Worm (Caenorhabditis elegans): ENCODE measurements around the gene str-39.

Gene str-39

DNA sequence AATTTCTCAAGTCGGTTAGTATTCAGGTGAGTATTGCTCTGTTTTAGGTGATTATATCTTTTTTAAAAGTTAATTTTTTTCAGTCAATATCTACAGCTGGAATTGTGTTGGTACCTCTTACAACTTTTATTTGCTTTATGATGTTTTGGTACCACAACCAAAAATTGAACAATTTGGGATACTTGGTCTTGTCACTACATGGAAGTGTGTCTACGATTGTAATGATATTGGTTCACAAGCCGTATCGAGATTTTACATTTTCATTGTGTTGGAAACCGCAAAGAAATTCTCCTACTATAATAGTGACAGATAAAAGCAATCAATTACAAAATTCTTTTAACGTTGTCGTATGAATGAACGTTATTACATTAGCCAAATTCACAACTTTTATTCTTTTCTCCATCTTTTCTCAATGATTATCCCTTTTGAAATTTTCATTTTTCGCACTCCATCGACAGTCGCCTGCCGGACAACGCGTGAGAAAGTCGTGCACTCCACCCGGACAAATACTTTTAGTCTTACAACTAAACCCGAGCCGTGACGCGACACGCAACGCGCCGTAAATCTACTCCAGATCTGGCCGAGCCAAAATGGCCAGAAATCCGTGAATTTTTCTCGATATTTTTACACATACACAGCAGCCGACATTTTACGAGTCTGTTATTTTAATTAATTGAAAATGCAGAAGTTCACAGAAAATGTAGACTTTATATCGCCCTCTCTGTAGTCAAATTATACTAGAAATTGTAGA lies 7.8 kb downstream of the str-39 start (continued):
- TF ChIP-seq Y53G8AR.9 (GFP tag; conservative IDR thresholded peaks at IDR 0.05) (peak; percentile 62), dox-1 (GFP tag; IDR thresholded peaks at IDR 0.05) (peak; percentile 23; the same call in 1 of the 2 replicates), B0261.1 (tag; optimal IDR thresholded peaks at IDR 0.05) (no peak)

- TF ChIP-seq F57A8.1 (GFP tag; optimal IDR thresholded peaks at IDR 0.05), result no peak
- TF ChIP-seq egl-44 (GFP tag; IDR thresholded peaks at IDR 0.05), result no peak
- no peak for TF ChIP-seq pha-4 (tag; optimal IDR thresholded peaks at IDR 0.05)
- TF ChIP-seq akir-1 (GFP tag; optimal IDR thresholded peaks at IDR 0.05), result no peak
Measured at ce11 chrV:2870127-2870526, 9.6 kb downstream of the str-39 start, which contains the start of gene srh-243. srh-243 (plus strand) TSS chrV:2870427.

- no peak for TF ChIP-seq egl-44 (GFP tag; IDR thresholded peaks at IDR 0.05)
- no peak for TF ChIP-seq ceh-91 (GFP tag; IDR thresholded peaks at IDR 0.05)
- TF ChIP-seq mxl-1 (tag; optimal IDR thresholded peaks at IDR 0.05), result no peak
- no peak for TF ChIP-seq hmg-1.2 (GFP tag; IDR thresholded peaks at IDR 0.05)
- TF ChIP-seq let-526 (GFP tag; IDR thresholded peaks at IDR 0.05), result no peak
Measured at ce11 chrV:2869503-2869902, 10.2 kb downstream of the str-39 start, which contains the start of gene srh-241. srh-241 (minus strand) TSS chrV:2869603.

ce11 chrV:2864899-2865298 lies 14.8 kb downstream of the str-39 start, which contains the start of gene srh-240:
srh-240 (plus strand) TSS chrV:2865199.
- TF ChIP-seq rcor-1 (GFP tag; IDR thresholded peaks at IDR 0.05) (no peak), ztf-6 (GFP tag; IDR thresholded peaks at IDR 0.05) (no peak), hsf-1 (GFP tag; IDR thresholded peaks at IDR 0.05) (no peak), pha-4 (tag; optimal IDR thresholded peaks at IDR 0.05) (no peak), ekl-4 (GFP tag; IDR thresholded peaks at IDR 0.05) (no peak), ccch-3 (GFP tag; optimal IDR thresholded peaks at IDR 0.05) (no peak), Y67H2A.10 (GFP tag; conservative IDR thresholded peaks at IDR 0.05) (no peak), nhr-80 (tag; optimal IDR thresholded peaks at IDR 0.05) (no peak), hmg-20 (GFP tag; IDR thresholded peaks at IDR 0.05) (no peak), ztf-18 (tag; optimal IDR thresholded peaks at IDR 0.05) (no peak), dox-1 (GFP tag; IDR thresholded peaks at IDR 0.05) (no peak), ZK185.1 (tag; optimal IDR thresholded peaks at IDR 0.05; ENCODE audit: poor library complexity, severe bottlenecking) (no peak), ztf-25 (GFP tag; IDR thresholded peaks at IDR 0.05) (no peak), mel-28 (tag; optimal IDR thresholded peaks at IDR 0.05; ENCODE audit: borderline replicate concordance) (no peak), mcd-1 (GFP tag; IDR thresholded peaks at IDR 0.05) (no peak), snpc-1.3 (tag; optimal IDR thresholded peaks at IDR 0.05; ENCODE audit: insufficient read depth) (no peak), him-1 (tag; optimal IDR thresholded peaks at IDR 0.05) (no peak)

- no peak for TF ChIP-seq aptf-2 (GFP tag; conservative IDR thresholded peaks at IDR 0.05)
- TF ChIP-seq F39B2.1 (GFP tag; IDR thresholded peaks at IDR 0.05), result no peak
- no peak for TF ChIP-seq nhr-80 (tag; optimal IDR thresholded peaks at IDR 0.05)
- no peak for TF ChIP-seq F52B5.7 (tag; optimal IDR thresholded peaks at IDR 0.05)
- TF ChIP-seq ztf-25 (GFP tag; IDR thresholded peaks at IDR 0.05), result no peak
- no peak for TF ChIP-seq dox-1 (GFP tag; IDR thresholded peaks at IDR 0.05)
- TF ChIP-seq madf-8 (GFP tag; conservative IDR thresholded peaks at IDR 0.05), result no peak
- TF ChIP-seq F33H1.4 (GFP tag; IDR thresholded peaks at IDR 0.05), result no peak
- no peak for TF ChIP-seq nhr-27 (tag; optimal IDR thresholded peaks at IDR 0.05)
- no peak for TF ChIP-seq ztf-28 (GFP tag; IDR thresholded peaks at IDR 0.05)
- TF ChIP-seq madf-10 (tag; optimal IDR thresholded peaks at IDR 0.05), result no peak
- no peak for TF ChIP-seq xnd-1 (tag; optimal IDR thresholded peaks at IDR 0.05)
- TF ChIP-seq zim-3 (tag; optimal IDR thresholded peaks at IDR 0.05), result no peak
- no peak for TF ChIP-seq Y53G8AR.9 (GFP tag; conservative IDR thresholded peaks at IDR 0.05)
- TF ChIP-seq ztf-3 (GFP tag; optimal IDR thresholded peaks at IDR 0.05), result no peak
- TF ChIP-seq egl-18 (GFP tag; IDR thresholded peaks at IDR 0.05), result no peak
Measured at ce11 chrV:2863033-2863432, 16.7 kb downstream of the str-39 start, which contains the start of gene srh-272. srh-272 (plus strand) TSS chrV:2863333.

Data from whole organism, young adult.